Worm (Caenorhabditis elegans): Measurements from ENCODE around the gene dif-1.
"Not testable (repeated sequence)": the region's sequence is repeated elsewhere in the genome, so short reads cannot be mapped to it uniquely, and the experiment has no call there.

Gene dif-1

ce11 chrIV:7568593-7568992 lies 15.8 kb upstream of the dif-1 start, which contains the start of gene clec-180:
TSS of gene clec-180 (plus strand) at chrIV:7568893.
- TF ChIP-seq ttx-3 (tag; optimal IDR thresholded peaks at IDR 0.05) (no peak), pag-3 (tag; optimal IDR thresholded peaks at IDR 0.05; ENCODE audit: borderline replicate concordance) (no peak), nfya-1 (tag; optimal IDR thresholded peaks at IDR 0.05) (no peak), ama-1 (optimal IDR thresholded peaks at IDR 0.05) (no peak), gmeb-2 (tag; optimal IDR thresholded peaks at IDR 0.05) (no peak), ceh-14 (tag; optimal IDR thresholded peaks at IDR 0.05) (no peak), fkh-10 (GFP tag; optimal IDR thresholded peaks at IDR 0.05) (no peak)

- TF ChIP-seq unc-86 (tag; optimal IDR thresholded peaks at IDR 0.05) (no peak), sox-4 (tag; optimal IDR thresholded peaks at IDR 0.05) (no peak), madf-2 (tag; optimal IDR thresholded peaks at IDR 0.05) (no peak), sox-2 (GFP tag; IDR thresholded peaks at IDR 0.05) (no peak), tbx-7 (tag; optimal IDR thresholded peaks at IDR 0.05) (no peak), T23F11.4 (GFP tag; optimal IDR thresholded peaks at IDR 0.05) (no peak)
Measured at ce11 chrIV:7567557-7568010, 14.8 kb upstream of the dif-1 start, which contains the start of gene F32E10.8. TSS of gene F32E10.8 (plus strand) at chrIV:7567607.

DNA sequence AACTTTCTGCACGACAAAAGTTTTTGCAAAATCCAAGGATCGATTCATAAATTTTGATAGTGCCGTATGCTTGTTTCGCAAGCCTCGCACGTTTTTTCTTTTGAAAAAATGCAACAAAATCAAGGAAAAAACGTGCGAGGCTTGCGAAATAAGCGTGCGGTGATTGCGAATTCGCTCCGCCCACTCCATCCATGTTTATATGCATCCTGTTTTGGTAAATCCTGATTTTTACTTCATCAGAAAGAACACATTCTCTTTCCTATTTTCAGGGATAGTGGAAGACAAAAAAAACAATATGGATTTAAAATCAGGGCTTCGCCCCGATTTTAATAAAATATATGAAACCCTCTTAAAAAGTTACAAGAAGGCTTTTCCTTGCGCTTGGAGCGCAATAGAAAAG lies 11.0 kb upstream of the dif-1 start, which contains the start of gene F32E10.9:
Gene F32E10.9, minus strand, starts transcription at position 101 of the 400 bp plus-strand sequence.
- not testable (repeated sequence) for TF ChIP-seq ceh-22 (tag; optimal IDR thresholded peaks at IDR 0.05); unc-55 (GFP tag; optimal IDR thresholded peaks at IDR 0.05); ceh-24 (tag; optimal IDR thresholded peaks at IDR 0.05)

- TF ChIP-seq nfya-1 (tag; optimal IDR thresholded peaks at IDR 0.05) (peak; percentile 2), tbx-2 (tag; optimal IDR thresholded peaks at IDR 0.05) (peak; percentile 35), elt-2 (tag; optimal IDR thresholded peaks at IDR 0.05) (peak; percentile 45), zip-5 (tag; optimal IDR thresholded peaks at IDR 0.05) (peak; percentile 7), unc-42 (tag; optimal IDR thresholded peaks at IDR 0.05) (peak; percentile 20), ceh-30 (tag; optimal IDR thresholded peaks at IDR 0.05) (no peak), hlh-6 (tag; optimal IDR thresholded peaks at IDR 0.05) (no peak), nhr-232 (tag; optimal IDR thresholded peaks at IDR 0.05) (no peak), ceh-34 (tag; optimal IDR thresholded peaks at IDR 0.05) (no peak), ceh-31 (tag; optimal IDR thresholded peaks at IDR 0.05) (peak; percentile 47), pros-1 (tag; optimal IDR thresholded peaks at IDR 0.05) (no peak)
Measured at ce11 chrIV:7561614-7562142, 8.9 kb upstream of the dif-1 start, which contains the start of gene ima-3. TSS of gene ima-3 (minus strand) at chrIV:7561664.

- no peak for TF ChIP-seq K02D7.2 (tag; optimal IDR thresholded peaks at IDR 0.05)
- TF ChIP-seq tbx-2 (tag; optimal IDR thresholded peaks at IDR 0.05) = no peak
- no peak for TF ChIP-seq gmeb-2 (tag; optimal IDR thresholded peaks at IDR 0.05)
- no peak for TF ChIP-seq ref-2 (tag; optimal IDR thresholded peaks at IDR 0.05)
- no peak for TF ChIP-seq mec-3 (tag; optimal IDR thresholded peaks at IDR 0.05; ENCODE audit: borderline replicate concordance)
- TF ChIP-seq ceh-9 (tag; optimal IDR thresholded peaks at IDR 0.05) = no peak
- no peak for TF ChIP-seq F13H6.1 (tag; optimal IDR thresholded peaks at IDR 0.05)
Measured at ce11 chrIV:7559237-7559636, 6.4 kb upstream of the dif-1 start.

- TF ChIP-seq odd-2 (tag; optimal IDR thresholded peaks at IDR 0.05) (no peak), ceh-31 (tag; optimal IDR thresholded peaks at IDR 0.05) (no peak), nhr-232 (tag; optimal IDR thresholded peaks at IDR 0.05) (no peak), elt-4 (tag; optimal IDR thresholded peaks at IDR 0.05) (no peak), ceh-30 (tag; optimal IDR thresholded peaks at IDR 0.05) (no peak), lim-6 (tag; optimal IDR thresholded peaks at IDR 0.05) (no peak), hlh-13 (GFP tag; optimal IDR thresholded peaks at IDR 0.05) (no peak), lin-11 (tag; optimal IDR thresholded peaks at IDR 0.05) (no peak), zip-5 (tag; optimal IDR thresholded peaks at IDR 0.05) (no peak), ceh-34 (tag; optimal IDR thresholded peaks at IDR 0.05) (no peak), ztf-16 (tag; optimal IDR thresholded peaks at IDR 0.05) (no peak), pha-4 (tag; optimal IDR thresholded peaks at IDR 0.05) (no peak)
Measured at ce11 chrIV:7558653-7559052, 5.8 kb upstream of the dif-1 start.
